Worm (Caenorhabditis elegans) whole organism, late embryonic: Measurements from ENCODE around the gene mdt-26.

Experiments
- C08G9.2 ChIP-seq: sonication (generic microtip); optimal IDR thresholded peaks from 2 replicates; lab custom pipeline; 2016; ENCODE audit warnings: mild to moderate bottlenecking, missing genetic modification characterization, moderate library complexity, missing compliant biosample characterization
- F13H6.1 ChIP-seq: sonication (generic microtip); optimal IDR thresholded peaks from 2 replicates; lab custom pipeline; 2016; ENCODE audit warnings: missing genetic modification characterization, missing compliant biosample characterization
- K09A11.1 ChIP-seq: sonication (generic microtip); optimal IDR thresholded peaks from 2 replicates; lab custom pipeline; 2017; ENCODE audit warnings: antibody characterized with exemption, mild to moderate bottlenecking, missing genetic modification characterization, missing compliant biosample characterization; ENCODE audit not compliant: insufficient read depth
- T23F11.4 ChIP-seq: fragments of 200-800 bp; sonication (Bioruptor generic); optimal IDR thresholded peaks from 2 replicates; lab custom pipeline; 2018; ENCODE audit warnings: mild to moderate bottlenecking, missing genetic modification characterization, missing compliant biosample characterization
- ahr-1 ChIP-seq: sonication (generic microtip); optimal IDR thresholded peaks from 2 replicates; lab custom pipeline; 2016; ENCODE audit warnings: missing genetic modification characterization, missing compliant biosample characterization
- ama-1 ChIP-seq: fragments of 150-350 bp; optimal IDR thresholded peaks from 2 replicates; lab custom pipeline; 2014
- ceh-14 ChIP-seq: sonication (generic microtip); optimal IDR thresholded peaks from 2 replicates; lab custom pipeline; 2016; ENCODE audit warnings: missing genotype, missing genetic modification characterization, missing compliant biosample characterization
- ceh-18 ChIP-seq: sonication (generic microtip); optimal IDR thresholded peaks from 2 replicates; lab custom pipeline; 2016; ENCODE audit warnings: missing genetic modification characterization, missing compliant biosample characterization
- ceh-19 ChIP-seq: fragments of 200-800 bp; sonication (Bioruptor generic); optimal IDR thresholded peaks from 2 replicates; lab custom pipeline; 2018; ENCODE audit warnings: mild to moderate bottlenecking, missing genetic modification characterization, missing compliant biosample characterization
- ceh-30 ChIP-seq: fragments of 150-350 bp; optimal IDR thresholded peaks from 2 replicates; lab custom pipeline; 2014; ENCODE audit warnings: missing biosample characterization, missing genetic modification characterization
- ceh-31 ChIP-seq: sonication (generic microtip); optimal IDR thresholded peaks from 2 replicates; lab custom pipeline; 2016; ENCODE audit warnings: missing genetic modification characterization, missing compliant biosample characterization
- ceh-48 ChIP-seq: sonication (generic microtip); optimal IDR thresholded peaks from 2 replicates; lab custom pipeline; 2016; ENCODE audit warnings: missing genetic modification characterization, inconsistent platforms, missing compliant biosample characterization
- ceh-9 ChIP-seq: sonication (generic microtip); optimal IDR thresholded peaks from 2 replicates; lab custom pipeline; 2016; ENCODE audit warnings: mild to moderate bottlenecking, missing genetic modification characterization, inconsistent platforms, missing compliant biosample characterization
- dmd-4 ChIP-seq: sonication (generic microtip); optimal IDR thresholded peaks from 2 replicates; lab custom pipeline; 2016; ENCODE audit warnings: borderline replicate concordance, missing genetic modification characterization, missing compliant biosample characterization
- dve-1 ChIP-seq: sonication (generic microtip); optimal IDR thresholded peaks from 2 replicates; lab custom pipeline; 2017; ENCODE audit warnings: antibody characterized with exemption, mild to moderate bottlenecking, missing genetic modification characterization, missing compliant biosample characterization
- elt-2 ChIP-seq: sonication (generic microtip); optimal IDR thresholded peaks from 2 replicates; lab custom pipeline; 2016; ENCODE audit warnings: missing genetic modification reagents, missing genetic modification characterization, missing compliant biosample characterization
- ets-4 ChIP-seq: sonication (generic microtip); optimal IDR thresholded peaks from 2 replicates; lab custom pipeline; 2016; ENCODE audit warnings: missing genetic modification characterization, missing compliant biosample characterization
- fkh-10 ChIP-seq: fragments of 150-350 bp; optimal IDR thresholded peaks from 2 replicates; lab custom pipeline; 2014; ENCODE audit warnings: missing biosample characterization, missing genetic modification reagents, missing genetic modification characterization
- fkh-6 ChIP-seq: sonication (generic microtip); optimal IDR thresholded peaks from 2 replicates; lab custom pipeline; 2016; ENCODE audit warnings: missing genetic modification characterization, missing compliant biosample characterization
- hlh-13 ChIP-seq: fragments of 200-800 bp; sonication (Bioruptor generic); optimal IDR thresholded peaks from 2 replicates; lab custom pipeline; 2018; ENCODE audit warnings: mild to moderate bottlenecking, missing genetic modification characterization, missing compliant biosample characterization
- lim-6 ChIP-seq: sonication (generic microtip); optimal IDR thresholded peaks from 2 replicates; lab custom pipeline; 2016; ENCODE audit warnings: missing genetic modification characterization, missing compliant biosample characterization
- lin-11 ChIP-seq: fragments of 200-800 bp; sonication (Bioruptor generic); optimal IDR thresholded peaks from 2 replicates; lab custom pipeline; 2018; ENCODE audit warnings: mild to moderate bottlenecking, missing genetic modification characterization, missing compliant biosample characterization
- nfya-1 ChIP-seq: sonication (generic microtip); optimal IDR thresholded peaks from 2 replicates; lab custom pipeline; 2017; ENCODE audit warnings: missing genetic modification characterization, mild to moderate bottlenecking, missing compliant biosample characterization, antibody characterized with exemption, moderate library complexity
- nhr-11 ChIP-seq: fragments of 150-350 bp; optimal IDR thresholded peaks from 2 replicates; lab custom pipeline; 2014; ENCODE audit warnings: missing biosample characterization, missing genetic modification characterization
- nhr-232 ChIP-seq: sonication (generic microtip); optimal IDR thresholded peaks from 2 replicates; lab custom pipeline; 2016; ENCODE audit warnings: missing genetic modification characterization, missing compliant biosample characterization
- npax-4 ChIP-seq: sonication (generic microtip); optimal IDR thresholded peaks from 2 replicates; lab custom pipeline; 2016; ENCODE audit warnings: missing genetic modification characterization, missing compliant biosample characterization
- odd-2 ChIP-seq: sonication (generic microtip); optimal IDR thresholded peaks from 2 replicates; lab custom pipeline; 2017; ENCODE audit warnings: antibody characterized with exemption, mild to moderate bottlenecking, missing genetic modification characterization, missing compliant biosample characterization
- pag-3 ChIP-seq: sonication (generic microtip); optimal IDR thresholded peaks from 2 replicates; lab custom pipeline; 2016; ENCODE audit warnings: missing compliant biosample characterization, missing genetic modification characterization, borderline replicate concordance
- pax-1 ChIP-seq: fragments of 150-350 bp; optimal IDR thresholded peaks from 2 replicates; lab custom pipeline; 2014; ENCODE audit warnings: missing biosample characterization, missing genetic modification characterization
- pha-4 ChIP-seq: fragments of 150-350 bp; optimal IDR thresholded peaks from 2 replicates; lab custom pipeline; 2018; ENCODE audit warnings: missing biosample characterization, missing genetic modification reagents, missing genetic modification characterization
- pqm-1 ChIP-seq: sonication (generic microtip); optimal IDR thresholded peaks from 2 replicates; lab custom pipeline; 2016; ENCODE audit warnings: missing genetic modification characterization, missing compliant biosample characterization
- ref-2 ChIP-seq: sonication (generic microtip); optimal IDR thresholded peaks from 2 replicates; lab custom pipeline; 2016; ENCODE audit warnings: missing genetic modification characterization, missing compliant biosample characterization
- rnt-1 ChIP-seq: sonication (generic microtip); optimal IDR thresholded peaks from 2 replicates; lab custom pipeline; 2016; ENCODE audit warnings: missing genetic modification characterization, missing compliant biosample characterization
- sox-2 ChIP-seq: fragments of 200-800 bp; sonication (Bioruptor generic); IDR thresholded peaks from 2 replicates; pipeline ENCODE4 v1.3.6; 2022; ENCODE audit warnings: missing genetic modification reagents, missing genetic modification characterization, missing compliant biosample characterization
- syd-9 ChIP-seq: sonication (generic microtip); optimal IDR thresholded peaks from 2 replicates; lab custom pipeline; 2016; ENCODE audit warnings: mild to moderate bottlenecking, missing genetic modification characterization, moderate library complexity, missing compliant biosample characterization
- tbx-2 ChIP-seq: sonication (generic microtip); optimal IDR thresholded peaks from 2 replicates; lab custom pipeline; 2016; ENCODE audit warnings: missing genetic modification characterization, missing compliant biosample characterization
- ttx-3 ChIP-seq: sonication (generic microtip); optimal IDR thresholded peaks from 2 replicates; lab custom pipeline; 2016; ENCODE audit warnings: missing genetic modification reagents, missing genetic modification characterization, missing compliant biosample characterization
- unc-42 ChIP-seq: sonication (generic microtip); optimal IDR thresholded peaks from 2 replicates; lab custom pipeline; 2016; ENCODE audit warnings: missing genotype, missing genetic modification characterization, missing compliant biosample characterization
- unc-55 ChIP-seq: sonication (generic microtip); optimal IDR thresholded peaks from 2 replicates; lab custom pipeline; 2017; ENCODE audit warnings: missing biosample characterization, missing genetic modification reagents, missing genetic modification characterization
- zip-5 ChIP-seq: sonication (generic microtip); optimal IDR thresholded peaks from 2 replicates; lab custom pipeline; 2016; ENCODE audit warnings: missing genetic modification characterization, missing compliant biosample characterization

The mdt-26 gene

ce11 chrII:5661735-5662177, 775 bp downstream of the mdt-26 start (continued):
- TF ChIP-seq zip-5 (tag; lab: Kevin White, UChicago): no peak
- peak; percentile 91 for TF ChIP-seq ceh-19 (GFP tag; lab: Kevin White, UChicago)
- no peak for TF ChIP-seq npax-4 (tag; lab: Kevin White, UChicago)
- TF ChIP-seq T23F11.4 (GFP tag; lab: Kevin White, UChicago): peak; percentile 87
- TF ChIP-seq ceh-14 (tag; lab: Kevin White, UChicago): peak; percentile 72
- TF ChIP-seq ceh-9: no peak
- TF ChIP-seq nhr-11 (tag; lab: Kevin White, UChicago): peak; percentile 38
- TF ChIP-seq ceh-18 (tag; lab: Kevin White, UChicago): peak; percentile 90
- peak; percentile 78 for TF ChIP-seq rnt-1 (tag; lab: Kevin White, UChicago)
- no peak for TF ChIP-seq odd-2 (tag; lab: Kevin White, UChicago)
- TF ChIP-seq sox-2: peak; percentile 52; the same call in 1 of the 2 replicates
- TF ChIP-seq pqm-1 (tag; lab: Kevin White, UChicago): no peak
- TF ChIP-seq ceh-31 (tag; lab: Kevin White, UChicago): peak; percentile 89
- no peak for TF ChIP-seq fkh-10 (GFP tag; lab: Kevin White, UChicago)
- TF ChIP-seq ttx-3 (tag; lab: Kevin White, UChicago): no peak
- peak; percentile 55 for TF ChIP-seq ahr-1 (tag; lab: Kevin White, UChicago)
- TF ChIP-seq unc-55 (GFP tag; lab: Kevin White, UChicago): peak; percentile 66

- TF ChIP-seq ahr-1 (tag; lab: Kevin White, UChicago): no peak
- no peak for TF ChIP-seq fkh-6
- peak; percentile 12 for TF ChIP-seq unc-42 (tag; lab: Kevin White, UChicago)
- TF ChIP-seq hlh-13 (GFP tag; lab: Kevin White, UChicago): no peak
- TF ChIP-seq C08G9.2: no peak
- TF ChIP-seq ceh-14 (tag; lab: Kevin White, UChicago): peak; percentile 10
- TF ChIP-seq ceh-48 (tag; lab: Kevin White, UChicago): no peak
- no peak for TF ChIP-seq ceh-30 (tag; lab: Kevin White, UChicago)
- TF ChIP-seq F13H6.1 (tag; lab: Kevin White, UChicago): no peak
- TF ChIP-seq ceh-18 (tag; lab: Kevin White, UChicago): no peak
- no peak for TF ChIP-seq ref-2
- TF ChIP-seq odd-2 (tag; lab: Kevin White, UChicago): no peak
- TF ChIP-seq pha-4 (tag; lab: Kevin White, UChicago): no peak
Observed at ce11 chrII:5663180-5663791, 2.3 kb downstream of the mdt-26 start.

- no peak for TF ChIP-seq hlh-13 (GFP tag; lab: Kevin White, UChicago)
- no peak for TF ChIP-seq syd-9 (tag; lab: Kevin White, UChicago)
- no peak for TF ChIP-seq fkh-10 (GFP tag; lab: Kevin White, UChicago)
- TF ChIP-seq zip-5 (tag; lab: Kevin White, UChicago): no peak
- no peak for TF ChIP-seq pag-3 (tag; lab: Kevin White, UChicago)
- TF ChIP-seq ttx-3 (tag; lab: Kevin White, UChicago): no peak
- TF ChIP-seq F13H6.1 (tag; lab: Kevin White, UChicago): no peak
- no peak for TF ChIP-seq ama-1 (lab: Kevin White, UChicago)
Observed at ce11 chrII:5665029-5665428, 4.0 kb downstream of the mdt-26 start, which contains the start of gene C25H3.15. Gene C25H3.15, plus strand, starts transcription at chrII:5665329.

ce11 chrII:5665991-5666390, 5.0 kb downstream of the mdt-26 start, which contains the start of gene C25H3.16:
Gene C25H3.16, plus strand, starts transcription at chrII:5666291.
- TF ChIP-seq nhr-232 (tag; lab: Kevin White, UChicago): no peak
- TF ChIP-seq lin-11: no peak
- TF ChIP-seq ets-4: no peak
- no peak for TF ChIP-seq lim-6
- no peak for TF ChIP-seq npax-4 (tag; lab: Kevin White, UChicago)
- TF ChIP-seq tbx-2 (tag; lab: Kevin White, UChicago): no peak
- no peak for TF ChIP-seq ahr-1 (tag; lab: Kevin White, UChicago)
- TF ChIP-seq sox-2: no peak
- TF ChIP-seq ama-1 (lab: Kevin White, UChicago): no peak
- no peak for TF ChIP-seq unc-55 (GFP tag; lab: Kevin White, UChicago)
- no peak for TF ChIP-seq pax-1
- no peak for TF ChIP-seq fkh-6
- TF ChIP-seq dmd-4: no peak
- no peak for TF ChIP-seq nfya-1 (tag; lab: Kevin White, UChicago)
- no peak for TF ChIP-seq K09A11.1 (tag; lab: Kevin White, UChicago)
- no peak for TF ChIP-seq T23F11.4 (GFP tag; lab: Kevin White, UChicago)
- no peak for TF ChIP-seq dve-1 (tag; lab: Kevin White, UChicago)
- no peak for TF ChIP-seq elt-2 (tag; lab: Kevin White, UChicago)
- no peak for TF ChIP-seq syd-9 (tag; lab: Kevin White, UChicago)
